Fruit fly (Drosophila melanogaster) whole organism, prepupa: Measurements from ENCODE around the gene CG13407.

Experiments used
- Blimp-1 ChIP-seq: fragments of 200-800 bp; sonication (Bioruptor generic); optimal IDR thresholded peaks from 3 replicates; lab custom pipeline; 2017; ENCODE audit warnings: missing biosample characterization, missing genetic modification characterization, mild to moderate bottlenecking, moderate library complexity, missing genetic modification reagents
- CG11294 ChIP-seq: fragments of 200-800 bp; sonication (Bioruptor generic); IDR thresholded peaks from 2 replicates; pipeline ENCODE4 v1.3.6; 2022; ENCODE audit warnings: missing biosample characterization, missing genetic modification characterization
- CG11902 ChIP-seq: fragments of 200-800 bp; sonication (Bioruptor generic); optimal IDR thresholded peaks from 3 replicates; lab custom pipeline; 2016; ENCODE audit warnings: missing biosample characterization, missing genetic modification characterization
- CG15336 ChIP-seq: fragments of 200-800 bp; sonication (Bioruptor generic); IDR thresholded peaks from 2 replicates; pipeline ENCODE4 v1.3.6; 2022; ENCODE audit warnings: missing biosample characterization, missing genetic modification characterization
- CG16779 ChIP-seq: fragments of 200-800 bp; sonication (Bioruptor generic); optimal IDR thresholded peaks from 3 replicates; lab custom pipeline; 2017; ENCODE audit warnings: missing biosample characterization, mild to moderate bottlenecking, missing genetic modification characterization
- CG31627 ChIP-seq: fragments of 200-800 bp; sonication (Bioruptor generic); optimal IDR thresholded peaks from 3 replicates; lab custom pipeline; 2016; ENCODE audit warnings: missing biosample characterization, missing genetic modification characterization
- CG34406 ChIP-seq: fragments of 200-800 bp; sonication (Bioruptor generic); optimal IDR thresholded peaks from 3 replicates; lab custom pipeline; 2016; ENCODE audit warnings: missing biosample characterization, missing genetic modification characterization
- CG3919 ChIP-seq: fragments of 200-800 bp; sonication (Bioruptor generic); optimal IDR thresholded peaks from 3 replicates; lab custom pipeline; 2016; ENCODE audit warnings: missing biosample characterization, missing genetic modification characterization
- CG6163 ChIP-seq: fragments of 200-800 bp; sonication (Bioruptor generic); IDR thresholded peaks from 3 replicates; pipeline ENCODE4 v1.3.6; 2022; ENCODE audit warnings: missing biosample characterization, missing genetic modification characterization
- CG6276 ChIP-seq: fragments of 200-800 bp; sonication (Bioruptor generic); optimal IDR thresholded peaks from 2 replicates; lab custom pipeline; 2017; ENCODE audit warnings: missing biosample characterization, mild to moderate bottlenecking, missing genetic modification characterization
- CG6792 ChIP-seq: fragments of 200-800 bp; sonication (Bioruptor generic); optimal IDR thresholded peaks from 3 replicates; lab custom pipeline; 2016; ENCODE audit warnings: missing biosample characterization, missing genetic modification characterization
- CG8319 ChIP-seq: fragments of 200-800 bp; sonication (Bioruptor generic); optimal IDR thresholded peaks from 3 replicates; lab custom pipeline; 2016; ENCODE audit warnings: missing biosample characterization, missing genetic modification characterization
- CG8632 ChIP-seq: fragments of 200-800 bp; sonication (Bioruptor generic); optimal IDR thresholded peaks from 3 replicates; lab custom pipeline; 2016; ENCODE audit warnings: missing biosample characterization, missing genetic modification characterization
- Eip78C ChIP-seq: fragments of 200-800 bp; sonication (Bioruptor generic); peaks from one replicate; lab custom pipeline; 2016; ENCODE audit warnings: missing biosample characterization, missing genetic modification characterization
- Eip93F ChIP-seq: fragments of 200-800 bp; sonication (Bioruptor generic); optimal IDR thresholded peaks from 2 replicates; lab custom pipeline; 2016; ENCODE audit warnings: missing biosample characterization, mild to moderate bottlenecking, missing genetic modification characterization
- Ets96B ChIP-seq: fragments of 200-800 bp; optimal IDR thresholded peaks from 2 replicates; lab custom pipeline; 2019; ENCODE audit warnings: missing biosample characterization, mild to moderate bottlenecking, missing genetic modification characterization, moderate library complexity
- Gug ChIP-seq: fragments of 200-800 bp; sonication (Bioruptor generic); IDR thresholded peaks from 2 replicates; pipeline ENCODE4 v1.3.6; 2022; ENCODE audit warnings: missing biosample characterization, missing genetic modification characterization
- Hr39 ChIP-seq: fragments of 200-800 bp; sonication (Bioruptor generic); optimal IDR thresholded peaks from 2 replicates; lab custom pipeline; 2016; ENCODE audit warnings: missing biosample characterization, missing genetic modification characterization
- Hr4 ChIP-seq: fragments of 200-800 bp; sonication (Bioruptor generic); optimal IDR thresholded peaks from 3 replicates; lab custom pipeline; 2016; ENCODE audit warnings: missing biosample characterization, missing genetic modification characterization
- Lpt ChIP-seq: fragments of 200-800 bp; sonication (Bioruptor generic); optimal IDR thresholded peaks from 3 replicates; lab custom pipeline; 2016; ENCODE audit warnings: missing biosample characterization, missing genetic modification characterization
- Met ChIP-seq: fragments of 200-800 bp; sonication (Bioruptor generic); optimal IDR thresholded peaks from 3 replicates; lab custom pipeline; 2016; ENCODE audit warnings: missing biosample characterization, missing genetic modification characterization
- Smox ChIP-seq: fragments of 200-800 bp; sonication (Bioruptor generic); optimal IDR thresholded peaks from 3 replicates; lab custom pipeline; 2016; ENCODE audit warnings: missing biosample characterization, missing genetic modification characterization
- Sox14 ChIP-seq: fragments of 200-800 bp; sonication (Bioruptor generic); optimal IDR thresholded peaks from 3 replicates; lab custom pipeline; 2016; ENCODE audit warnings: missing biosample characterization, missing genetic modification characterization
- achi ChIP-seq: fragments of 200-800 bp; sonication (Bioruptor generic); optimal IDR thresholded peaks from 3 replicates; lab custom pipeline; 2016; ENCODE audit warnings: missing biosample characterization, missing genetic modification characterization
- dac ChIP-seq: fragments of 200-800 bp; sonication (Bioruptor generic); optimal IDR thresholded peaks from 2 replicates; lab custom pipeline; 2017; ENCODE audit warnings: missing biosample characterization, mild to moderate bottlenecking, missing genetic modification characterization
- eg ChIP-seq: fragments of 200-800 bp; sonication (Bioruptor generic); IDR thresholded peaks from 3 replicates; pipeline ENCODE4 v1.3.6; 2022; ENCODE audit warnings: missing biosample characterization, missing genetic modification characterization
- esn ChIP-seq: fragments of 200-800 bp; sonication (Bioruptor generic); optimal IDR thresholded peaks from 2 replicates; lab custom pipeline; 2016; ENCODE audit warnings: missing biosample characterization, mild to moderate bottlenecking, missing genetic modification characterization, moderate library complexity
- fd59A ChIP-seq: fragments of 200-800 bp; sonication (Bioruptor generic); optimal IDR thresholded peaks from 2 replicates; lab custom pipeline; 2017; ENCODE audit warnings: missing biosample characterization, mild to moderate bottlenecking, missing genetic modification characterization, missing genetic modification reagents
- lz ChIP-seq: fragments of 200-800 bp; sonication (Bioruptor generic); optimal IDR thresholded peaks from 3 replicates; lab custom pipeline; 2016; ENCODE audit warnings: missing biosample characterization, missing genetic modification characterization
- pdm3 ChIP-seq: fragments of 200-800 bp; sonication (Bioruptor generic); optimal IDR thresholded peaks from 3 replicates; lab custom pipeline; 2016; ENCODE audit warnings: missing biosample characterization, missing genetic modification characterization
- spab ChIP-seq: fragments of 200-800 bp; sonication (Bioruptor generic); optimal IDR thresholded peaks from 2 replicates; lab custom pipeline; 2017; ENCODE audit warnings: missing biosample characterization, mild to moderate bottlenecking, missing genetic modification characterization, missing genetic modification reagents
- topi ChIP-seq: fragments of 200-800 bp; sonication (Bioruptor generic); optimal IDR thresholded peaks from 3 replicates; lab custom pipeline; 2016; ENCODE audit warnings: missing biosample characterization, missing genetic modification characterization
- vri ChIP-seq: fragments of 200-800 bp; sonication (Bioruptor generic); optimal IDR thresholded peaks from 3 replicates; lab custom pipeline; 2016; ENCODE audit warnings: missing biosample characterization, mild to moderate bottlenecking, missing genetic modification characterization

Gene CG13407

dm6 chr3R:22071628-22072027, 31.6 kb upstream of the CG13407 start:
- no peak for TF ChIP-seq esn (GFP tag; lab: Kevin White, UChicago)
- no peak for TF ChIP-seq Eip78C (GFP tag; lab: Kevin White, UChicago)
- no peak for TF ChIP-seq Blimp-1 (GFP tag; lab: Kevin White, UChicago)
- no peak for TF ChIP-seq vri (GFP tag; lab: Kevin White, UChicago)
- TF ChIP-seq pdm3 (GFP tag; lab: Kevin White, UChicago) = no peak
- TF ChIP-seq Sox14 = no peak
- no peak for TF ChIP-seq CG11902 (GFP tag; lab: Kevin White, UChicago)
- no peak for TF ChIP-seq Hr39 (GFP tag; lab: Kevin White, UChicago)
- TF ChIP-seq Met (GFP tag; lab: Kevin White, UChicago) = no peak
- TF ChIP-seq Hr4 (GFP tag; lab: Kevin White, UChicago) = no peak
- no peak for TF ChIP-seq CG8632 (GFP tag; lab: Kevin White, UChicago)
- TF ChIP-seq lz (GFP tag; lab: Kevin White, UChicago) = no peak
- no peak for TF ChIP-seq CG6163 (GFP tag; lab: Robert Waterston, UW)
- TF ChIP-seq dac (GFP tag; lab: Kevin White, UChicago) = no peak
- no peak for TF ChIP-seq CG11294 (GFP tag; lab: Robert Waterston, UW)
- TF ChIP-seq CG15336 (GFP tag; lab: Robert Waterston, UW) = no peak
- TF ChIP-seq eg = no peak
- no peak for TF ChIP-seq CG3919 (GFP tag; lab: Kevin White, UChicago)
- no peak for TF ChIP-seq Gug
- TF ChIP-seq CG34406 (GFP tag; lab: Kevin White, UChicago) = no peak
- TF ChIP-seq, all 60 proteins: peak for 0

- TF ChIP-seq Eip78C (GFP tag; lab: Kevin White, UChicago) (peak; percentile 36), Eip93F (GFP tag; lab: Kevin White, UChicago) (no peak)
Observed at dm6 chr3R:22072553-22072952, 30.7 kb upstream of the CG13407 start.

- TF ChIP-seq CG8319 (no peak), Hr39 (GFP tag; lab: Kevin White, UChicago) (no peak)
Observed at dm6 chr3R:22080161-22080560, 23.1 kb upstream of the CG13407 start, which contains the start of gene CG13408. Gene CG13408 (plus strand): TSS chr3R:22080382.

- no peak for TF ChIP-seq Lpt (GFP tag; lab: Kevin White, UChicago)
- TF ChIP-seq CG6276 (GFP tag; lab: Kevin White, UChicago) = no peak
- TF ChIP-seq Met (GFP tag; lab: Kevin White, UChicago) = no peak
- TF ChIP-seq fd59A (GFP tag; lab: Kevin White, UChicago) = no peak
- TF ChIP-seq CG6163 (GFP tag; lab: Robert Waterston, UW) = no peak
- TF ChIP-seq Ets96B (tag; lab: Kevin White, UChicago) = no peak
- no peak for TF ChIP-seq Smox (GFP tag; lab: Kevin White, UChicago)
- TF ChIP-seq CG16779 (tag; lab: Kevin White, UChicago) = no peak
- no peak for TF ChIP-seq CG31627 (GFP tag; lab: Kevin White, UChicago)
- TF ChIP-seq CG8319 = no peak
- no peak for TF ChIP-seq topi (GFP tag; lab: Kevin White, UChicago)
- no peak for TF ChIP-seq pdm3 (GFP tag; lab: Kevin White, UChicago)
- no peak for TF ChIP-seq spab (GFP tag; lab: Kevin White, UChicago)
- TF ChIP-seq CG6792 (GFP tag; lab: Kevin White, UChicago) = no peak
- TF ChIP-seq achi (GFP tag; lab: Kevin White, UChicago) = no peak
- no peak for TF ChIP-seq CG11902 (GFP tag; lab: Kevin White, UChicago)
Observed at dm6 chr3R:22086297-22086696, 16.9 kb upstream of the CG13407 start, which contains the start of gene BomT3. Gene BomT3 (minus strand): TSS chr3R:22086397.

- TF ChIP-seq Met (GFP tag; lab: Kevin White, UChicago) (no peak), vri (GFP tag; lab: Kevin White, UChicago) (no peak)
Observed at dm6 chr3R:22086775-22087174, 16.4 kb upstream of the CG13407 start, which contains the start of gene BomBc3. Gene BomBc3 (plus strand): TSS chr3R:22087075.
